Fruit fly (Drosophila melanogaster) whole organism, prepupa: Measurements from ENCODE around the gene CG44422.
A peak's percentile ranks its signal among the peaks of the same experiment; 100 is the strongest.

ENCODE experiments used
- Blimp-1 ChIP-seq: fragments of 200-800 bp; sonication (Bioruptor generic); optimal IDR thresholded peaks from 3 replicates; lab custom pipeline; 2017; ENCODE audit warnings: missing biosample characterization, missing genetic modification characterization, mild to moderate bottlenecking, moderate library complexity, missing genetic modification reagents
- CG10669 ChIP-seq: fragments of 200-800 bp; sonication (Bioruptor generic); optimal IDR thresholded peaks from 3 replicates; lab custom pipeline; 2018; ENCODE audit warnings: missing biosample characterization, mild to moderate bottlenecking, missing genetic modification characterization, moderate library complexity
- CG11294 ChIP-seq: fragments of 200-800 bp; sonication (Bioruptor generic); IDR thresholded peaks from 2 replicates; pipeline ENCODE4 v1.3.6; 2022; ENCODE audit warnings: missing biosample characterization, missing genetic modification characterization
- CG11762 ChIP-seq: fragments of 200-800 bp; sonication (Bioruptor generic); optimal IDR thresholded peaks from 3 replicates; lab custom pipeline; 2016; ENCODE audit warnings: missing biosample characterization, missing genetic modification characterization; ENCODE audit not compliant: insufficient read depth
- CG15336 ChIP-seq: fragments of 200-800 bp; sonication (Bioruptor generic); IDR thresholded peaks from 2 replicates; pipeline ENCODE4 v1.3.6; 2022; ENCODE audit warnings: missing biosample characterization, missing genetic modification characterization
- CG1621 ChIP-seq: fragments of 200-800 bp; sonication (Bioruptor generic); optimal IDR thresholded peaks from 3 replicates; lab custom pipeline; 2018; ENCODE audit warnings: missing biosample characterization, mild to moderate bottlenecking, missing genetic modification characterization
- CG16779 ChIP-seq: fragments of 200-800 bp; sonication (Bioruptor generic); optimal IDR thresholded peaks from 3 replicates; lab custom pipeline; 2017; ENCODE audit warnings: missing biosample characterization, mild to moderate bottlenecking, missing genetic modification characterization
- CG31627 ChIP-seq: fragments of 200-800 bp; sonication (Bioruptor generic); optimal IDR thresholded peaks from 3 replicates; lab custom pipeline; 2016; ENCODE audit warnings: missing biosample characterization, missing genetic modification characterization
- CG32006 ChIP-seq: fragments of 200-800 bp; sonication (Bioruptor generic); optimal IDR thresholded peaks from 3 replicates; lab custom pipeline; 2017; ENCODE audit warnings: missing biosample characterization, mild to moderate bottlenecking, missing genetic modification characterization
- CG34406 ChIP-seq: fragments of 200-800 bp; sonication (Bioruptor generic); optimal IDR thresholded peaks from 3 replicates; lab custom pipeline; 2016; ENCODE audit warnings: missing biosample characterization, missing genetic modification characterization
- CG6163 ChIP-seq: fragments of 200-800 bp; sonication (Bioruptor generic); IDR thresholded peaks from 3 replicates; pipeline ENCODE4 v1.3.6; 2022; ENCODE audit warnings: missing biosample characterization, missing genetic modification characterization
- CG6276 ChIP-seq: fragments of 200-800 bp; sonication (Bioruptor generic); optimal IDR thresholded peaks from 2 replicates; lab custom pipeline; 2017; ENCODE audit warnings: missing biosample characterization, mild to moderate bottlenecking, missing genetic modification characterization
- CG6792 ChIP-seq: fragments of 200-800 bp; sonication (Bioruptor generic); optimal IDR thresholded peaks from 3 replicates; lab custom pipeline; 2016; ENCODE audit warnings: missing biosample characterization, missing genetic modification characterization
- CG6808 ChIP-seq: fragments of 200-800 bp; sonication (Bioruptor generic); optimal IDR thresholded peaks from 3 replicates; lab custom pipeline; 2017; ENCODE audit warnings: missing biosample characterization, missing genetic modification characterization, mild to moderate bottlenecking, moderate library complexity, missing genetic modification reagents
- CG6854 ChIP-seq: fragments of 200-800 bp; sonication (Bioruptor generic); optimal IDR thresholded peaks from 2 replicates; lab custom pipeline; 2017; ENCODE audit warnings: missing biosample characterization, mild to moderate bottlenecking, missing genetic modification characterization
- CG7368 ChIP-seq: fragments of 200-800 bp; sonication (Bioruptor generic); optimal IDR thresholded peaks from 3 replicates; lab custom pipeline; 2016; ENCODE audit warnings: missing biosample characterization, missing genetic modification characterization
- CG8119 ChIP-seq: fragments of 200-800 bp; sonication (Bioruptor generic); IDR thresholded peaks from 3 replicates; pipeline ENCODE4 v1.3.6; 2022; ENCODE audit warnings: missing biosample characterization, missing genetic modification characterization
- CG8319 ChIP-seq: fragments of 200-800 bp; sonication (Bioruptor generic); optimal IDR thresholded peaks from 3 replicates; lab custom pipeline; 2016; ENCODE audit warnings: missing biosample characterization, missing genetic modification characterization
- CG8632 ChIP-seq: fragments of 200-800 bp; sonication (Bioruptor generic); optimal IDR thresholded peaks from 3 replicates; lab custom pipeline; 2016; ENCODE audit warnings: missing biosample characterization, missing genetic modification characterization
- CG9139 ChIP-seq: fragments of 200-800 bp; sonication (Bioruptor generic); optimal IDR thresholded peaks from 3 replicates; lab custom pipeline; 2017; ENCODE audit warnings: missing biosample characterization, mild to moderate bottlenecking, missing genetic modification characterization
- Eip75B ChIP-seq: fragments of 200-800 bp; sonication (Bioruptor generic); optimal IDR thresholded peaks from 3 replicates; lab custom pipeline; 2016; ENCODE audit warnings: missing biosample characterization, missing genetic modification characterization
- Eip78C ChIP-seq: fragments of 200-800 bp; sonication (Bioruptor generic); peaks from one replicate; lab custom pipeline; 2016; ENCODE audit warnings: missing biosample characterization, missing genetic modification characterization
- Eip93F ChIP-seq: fragments of 200-800 bp; sonication (Bioruptor generic); optimal IDR thresholded peaks from 2 replicates; lab custom pipeline; 2016; ENCODE audit warnings: missing biosample characterization, mild to moderate bottlenecking, missing genetic modification characterization
- Ets96B ChIP-seq: fragments of 200-800 bp; optimal IDR thresholded peaks from 2 replicates; lab custom pipeline; 2019; ENCODE audit warnings: missing biosample characterization, mild to moderate bottlenecking, missing genetic modification characterization, moderate library complexity
- Gug ChIP-seq: fragments of 200-800 bp; sonication (Bioruptor generic); IDR thresholded peaks from 2 replicates; pipeline ENCODE4 v1.3.6; 2022; ENCODE audit warnings: missing biosample characterization, missing genetic modification characterization
- Hr38 ChIP-seq: sonication (Bioruptor generic); optimal IDR thresholded peaks from 2 replicates; lab custom pipeline; 2016; ENCODE audit warnings: missing biosample characterization, missing genetic modification characterization
- Hr39 ChIP-seq: fragments of 200-800 bp; sonication (Bioruptor generic); optimal IDR thresholded peaks from 2 replicates; lab custom pipeline; 2016; ENCODE audit warnings: missing biosample characterization, missing genetic modification characterization
- Hr4 ChIP-seq: fragments of 200-800 bp; sonication (Bioruptor generic); optimal IDR thresholded peaks from 3 replicates; lab custom pipeline; 2016; ENCODE audit warnings: missing biosample characterization, missing genetic modification characterization
- Lpt ChIP-seq: fragments of 200-800 bp; sonication (Bioruptor generic); optimal IDR thresholded peaks from 3 replicates; lab custom pipeline; 2016; ENCODE audit warnings: missing biosample characterization, missing genetic modification characterization
- Met ChIP-seq: fragments of 200-800 bp; sonication (Bioruptor generic); optimal IDR thresholded peaks from 3 replicates; lab custom pipeline; 2016; ENCODE audit warnings: missing biosample characterization, missing genetic modification characterization
- OdsH ChIP-seq: fragments of 200-800 bp; sonication (Bioruptor generic); optimal IDR thresholded peaks from 3 replicates; lab custom pipeline; 2016; ENCODE audit warnings: missing biosample characterization, missing genetic modification characterization
- Sox102F ChIP-seq: fragments of 200-800 bp; sonication (Bioruptor generic); optimal IDR thresholded peaks from 2 replicates; lab custom pipeline; 2016; ENCODE audit warnings: missing biosample characterization, mild to moderate bottlenecking, missing genetic modification characterization
- Sox15 ChIP-seq: fragments of 200-800 bp; sonication (Bioruptor generic); optimal IDR thresholded peaks from 3 replicates; lab custom pipeline; 2016; ENCODE audit warnings: missing biosample characterization, missing genetic modification characterization
- achi ChIP-seq: fragments of 200-800 bp; sonication (Bioruptor generic); optimal IDR thresholded peaks from 3 replicates; lab custom pipeline; 2016; ENCODE audit warnings: missing biosample characterization, missing genetic modification characterization
- acj6 ChIP-seq: fragments of 200-800 bp; sonication (Bioruptor generic); optimal IDR thresholded peaks from 3 replicates; lab custom pipeline; 2016; ENCODE audit warnings: missing biosample characterization, missing genetic modification characterization
- cyc ChIP-seq: fragments of 200-800 bp; sonication (Bioruptor generic); optimal IDR thresholded peaks from 3 replicates; lab custom pipeline; 2016; ENCODE audit warnings: missing biosample characterization, missing genetic modification characterization
- dac ChIP-seq: fragments of 200-800 bp; sonication (Bioruptor generic); optimal IDR thresholded peaks from 2 replicates; lab custom pipeline; 2017; ENCODE audit warnings: missing biosample characterization, mild to moderate bottlenecking, missing genetic modification characterization
- esn ChIP-seq: fragments of 200-800 bp; sonication (Bioruptor generic); optimal IDR thresholded peaks from 2 replicates; lab custom pipeline; 2016; ENCODE audit warnings: missing biosample characterization, mild to moderate bottlenecking, missing genetic modification characterization, moderate library complexity
- fd59A ChIP-seq: fragments of 200-800 bp; sonication (Bioruptor generic); optimal IDR thresholded peaks from 2 replicates; lab custom pipeline; 2017; ENCODE audit warnings: missing biosample characterization, mild to moderate bottlenecking, missing genetic modification characterization, missing genetic modification reagents
- fd85E ChIP-seq: fragments of 200-800 bp; sonication (Bioruptor generic); optimal IDR thresholded peaks from 3 replicates; lab custom pipeline; 2016; ENCODE audit warnings: missing biosample characterization, missing genetic modification characterization
- fkh ChIP-seq: fragments of 200-800 bp; sonication (Bioruptor generic); optimal IDR thresholded peaks from 3 replicates; lab custom pipeline; 2017; ENCODE audit warnings: missing biosample characterization, mild to moderate bottlenecking, missing genetic modification characterization, moderate library complexity
- lz ChIP-seq: fragments of 200-800 bp; sonication (Bioruptor generic); optimal IDR thresholded peaks from 3 replicates; lab custom pipeline; 2016; ENCODE audit warnings: missing biosample characterization, missing genetic modification characterization
- net ChIP-seq: fragments of 200-800 bp; sonication (Bioruptor generic); optimal IDR thresholded peaks from 3 replicates; lab custom pipeline; 2016; ENCODE audit warnings: missing biosample characterization, missing genetic modification characterization
- pdm3 ChIP-seq: fragments of 200-800 bp; sonication (Bioruptor generic); optimal IDR thresholded peaks from 3 replicates; lab custom pipeline; 2016; ENCODE audit warnings: missing biosample characterization, missing genetic modification characterization
- spab ChIP-seq: fragments of 200-800 bp; sonication (Bioruptor generic); optimal IDR thresholded peaks from 2 replicates; lab custom pipeline; 2017; ENCODE audit warnings: missing biosample characterization, mild to moderate bottlenecking, missing genetic modification characterization, missing genetic modification reagents
- ss ChIP-seq, 2 experiments: fragments of 200-800 bp; sonication (Bioruptor generic); optimal IDR thresholded peaks; 2 replicates in 1 of 2; 3 replicates in 1 of 2; lab custom pipeline; 2017 to 2018; ENCODE audit warnings: mild to moderate bottlenecking in 2 of 2, missing biosample characterization in 2 of 2, missing genetic modification characterization in 2 of 2, moderate library complexity in 1 of 2
- svp ChIP-seq: fragments of 200-800 bp; sonication (Bioruptor generic); peaks from one replicate; lab custom pipeline; 2016; ENCODE audit warnings: missing biosample characterization, missing genetic modification characterization
- topi ChIP-seq: fragments of 200-800 bp; sonication (Bioruptor generic); optimal IDR thresholded peaks from 3 replicates; lab custom pipeline; 2016; ENCODE audit warnings: missing biosample characterization, missing genetic modification characterization
- vri ChIP-seq: fragments of 200-800 bp; sonication (Bioruptor generic); optimal IDR thresholded peaks from 3 replicates; lab custom pipeline; 2016; ENCODE audit warnings: missing biosample characterization, mild to moderate bottlenecking, missing genetic modification characterization

Gene CG44422

dm6 chrX:11302683-11303082 is at the start of gene CG44422:
TSS of gene CG44422 (minus strand) at chrX:11302783.
- TF ChIP-seq Eip93F (GFP tag; lab: Kevin White, UChicago) (no peak), CG6792 (GFP tag; lab: Kevin White, UChicago) (no peak), CG8632 (no peak), CG31627 (GFP tag; lab: Kevin White, UChicago) (no peak), Hr4 (GFP tag; lab: Kevin White, UChicago) (no peak)

DNA sequence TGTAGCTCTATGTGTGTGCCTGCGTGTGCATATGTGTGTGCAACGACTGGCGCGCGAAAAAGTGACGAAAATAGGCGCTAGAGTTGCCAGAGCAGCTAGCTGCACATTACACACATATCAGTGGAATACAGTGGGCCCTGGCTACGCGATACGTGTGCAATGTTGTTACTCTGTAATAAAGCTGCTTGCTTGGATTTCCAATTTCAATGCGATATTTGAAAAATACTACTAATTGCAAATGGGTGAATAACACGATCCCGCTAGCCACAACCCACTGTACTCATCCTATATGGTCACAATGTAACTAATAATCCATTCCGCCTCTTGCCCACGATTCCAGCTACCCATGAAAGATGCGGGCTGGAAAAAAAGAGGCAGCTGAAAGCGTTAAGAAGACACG is 48.8 kb upstream of the CG44422 start:
- TF ChIP-seq vri (GFP tag; lab: Kevin White, UChicago), result peak; percentile 81
- peak; percentile 95 for TF ChIP-seq Lpt
- TF ChIP-seq Eip75B, result peak; percentile 92
- peak; percentile 90 for TF ChIP-seq spab (GFP tag; lab: Kevin White, UChicago)
- TF ChIP-seq CG6808 (GFP tag; lab: Kevin White, UChicago), result peak; percentile 90
- peak; percentile 95 for TF ChIP-seq lz (GFP tag; lab: Kevin White, UChicago)
- TF ChIP-seq CG6163, result peak; percentile 98
- TF ChIP-seq CG6792 (GFP tag; lab: Kevin White, UChicago), result peak; percentile 95
- peak; percentile 91 for TF ChIP-seq Ets96B (tag; lab: Kevin White, UChicago)
- TF ChIP-seq Blimp-1 (GFP tag; lab: Kevin White, UChicago), result peak; percentile 70
- TF ChIP-seq CG32006, result peak; percentile 96
- TF ChIP-seq dac, result peak; percentile 95
- peak; percentile 95 for TF ChIP-seq acj6 (GFP tag; lab: Kevin White, UChicago)
- TF ChIP-seq CG11762 (GFP tag; lab: Kevin White, UChicago), result peak; percentile 93
- peak; percentile 96 for TF ChIP-seq Hr39 (GFP tag; lab: Kevin White, UChicago)
- TF ChIP-seq svp (GFP tag; lab: Kevin White, UChicago), result peak; percentile 94
- TF ChIP-seq CG11294 (GFP tag; lab: Robert Waterston, UW), result peak; percentile 96
- peak; percentile 98 for TF ChIP-seq CG15336 (GFP tag; lab: Robert Waterston, UW)
- peak; percentile 96 for TF ChIP-seq CG6276 (GFP tag; lab: Kevin White, UChicago)
- TF ChIP-seq Eip93F (GFP tag; lab: Kevin White, UChicago), result no peak
- TF ChIP-seq CG10669 (GFP tag; lab: Kevin White, UChicago), result peak; percentile 93
- peak; percentile 95 for TF ChIP-seq OdsH (GFP tag; lab: Kevin White, UChicago)
- peak; percentile 89 for TF ChIP-seq CG8319 (GFP tag; lab: Kevin White, UChicago)
- peak; percentile 92 for TF ChIP-seq Hr38 (GFP tag; lab: Kevin White, UChicago)
- TF ChIP-seq CG16779 (tag; lab: Kevin White, UChicago), result peak; percentile 89
- peak; percentile 93 for TF ChIP-seq Sox15 (GFP tag; lab: Kevin White, UChicago)
- TF ChIP-seq Hr4 (GFP tag; lab: Kevin White, UChicago), result peak; percentile 97
- TF ChIP-seq fd59A (GFP tag; lab: Kevin White, UChicago), result peak; percentile 90
- TF ChIP-seq CG8119 (GFP tag; lab: Robert Waterston, UW), result peak; percentile 96
- peak; percentile 80 for TF ChIP-seq CG6854 (GFP tag; lab: Kevin White, UChicago)
- peak; percentile 96 for TF ChIP-seq cyc
- TF ChIP-seq CG9139 (GFP tag; lab: Kevin White, UChicago), result peak; percentile 77
- peak; percentile 95 for TF ChIP-seq CG7368 (GFP tag; lab: Kevin White, UChicago)
- peak; percentile 96 for TF ChIP-seq pdm3 (GFP tag; lab: Kevin White, UChicago)
- TF ChIP-seq fd85E (GFP tag; lab: Kevin White, UChicago), result peak; percentile 86
- TF ChIP-seq CG8632, result peak; percentile 90
- peak; percentile 83 to 93 for TF ChIP-seq ss (GFP tag; optimal IDR thresholded peaks at IDR 0.05; lab: Kevin White, UChicago)
- TF ChIP-seq Gug (GFP tag; lab: Robert Waterston, UW), result peak; percentile 96
- TF ChIP-seq Eip78C (GFP tag; lab: Kevin White, UChicago), result peak; percentile 97
- TF ChIP-seq CG1621 (tag; lab: Kevin White, UChicago), result peak; percentile 95
- TF ChIP-seq fkh (GFP tag; lab: Kevin White, UChicago), result no peak
- peak; percentile 93 for TF ChIP-seq Met (GFP tag; lab: Kevin White, UChicago)
- TF ChIP-seq CG31627 (GFP tag; lab: Kevin White, UChicago), result peak; percentile 94
- peak; percentile 93 for TF ChIP-seq topi (GFP tag; lab: Kevin White, UChicago)
- peak; percentile 88 for TF ChIP-seq CG34406 (GFP tag; lab: Kevin White, UChicago)
- TF ChIP-seq net (GFP tag; lab: Kevin White, UChicago), result peak; percentile 95
- TF ChIP-seq achi, result peak; percentile 93
- TF ChIP-seq Sox102F (GFP tag; lab: Kevin White, UChicago), result peak; percentile 90
- peak; percentile 91 for TF ChIP-seq esn (GFP tag; lab: Kevin White, UChicago)
